Worm (Caenorhabditis elegans) whole organism, L2 larva: ENCODE data around the gene dpy-6.

Experiments
- ZK546.5 ChIP-seq: sonication (generic microtip); optimal IDR thresholded peaks from 2 replicates; lab custom pipeline; 2017; ENCODE audit warnings: missing biosample characterization, missing genetic modification characterization
- alr-1 ChIP-seq: fragments of 150-350 bp; optimal IDR thresholded peaks from 2 replicates; lab custom pipeline; 2014; ENCODE audit warnings: missing biosample characterization, missing genetic modification characterization
- crh-2 ChIP-seq: sonication (generic microtip); optimal IDR thresholded peaks from 2 replicates; lab custom pipeline; 2017; ENCODE audit warnings: missing biosample characterization, missing genetic modification characterization
- egl-27 ChIP-seq: sonication (generic microtip); optimal IDR thresholded peaks from 3 replicates; lab custom pipeline; 2017; ENCODE audit warnings: missing biosample characterization, missing genetic modification reagents, missing genetic modification characterization
- mdl-1 ChIP-seq, 2 experiments: fragments of 150-350 bp in 1 of 2; sonication (generic microtip) in 1 of 2; optimal IDR thresholded peaks; 2 replicates each; lab custom pipeline; 2017; ENCODE audit warnings: missing biosample characterization in 2 of 2, missing genetic modification characterization in 2 of 2
- skn-1 ChIP-seq: sonication (generic microtip); optimal IDR thresholded peaks from 2 replicates; lab custom pipeline; 2017; ENCODE audit warnings: missing biosample characterization, missing genetic modification characterization
- sma-3 ChIP-seq: sonication (generic microtip); optimal IDR thresholded peaks from 2 replicates; lab custom pipeline; 2016; ENCODE audit warnings: missing genetic modification reagents, missing genetic modification characterization, missing compliant biosample characterization
- zag-1 ChIP-seq: fragments of 150-350 bp; optimal IDR thresholded peaks from 2 replicates; lab custom pipeline; 2014; ENCODE audit warnings: missing biosample characterization, missing genetic modification characterization
- ztf-1 ChIP-seq: fragments of 200-800 bp; sonication (Bioruptor generic); conservative IDR thresholded peaks from 2 replicates; pipeline ENCODE4 v1.3.6; 2022; ENCODE audit warnings: missing genetic modification characterization, missing compliant biosample characterization

dpy-6 gene

DNA sequence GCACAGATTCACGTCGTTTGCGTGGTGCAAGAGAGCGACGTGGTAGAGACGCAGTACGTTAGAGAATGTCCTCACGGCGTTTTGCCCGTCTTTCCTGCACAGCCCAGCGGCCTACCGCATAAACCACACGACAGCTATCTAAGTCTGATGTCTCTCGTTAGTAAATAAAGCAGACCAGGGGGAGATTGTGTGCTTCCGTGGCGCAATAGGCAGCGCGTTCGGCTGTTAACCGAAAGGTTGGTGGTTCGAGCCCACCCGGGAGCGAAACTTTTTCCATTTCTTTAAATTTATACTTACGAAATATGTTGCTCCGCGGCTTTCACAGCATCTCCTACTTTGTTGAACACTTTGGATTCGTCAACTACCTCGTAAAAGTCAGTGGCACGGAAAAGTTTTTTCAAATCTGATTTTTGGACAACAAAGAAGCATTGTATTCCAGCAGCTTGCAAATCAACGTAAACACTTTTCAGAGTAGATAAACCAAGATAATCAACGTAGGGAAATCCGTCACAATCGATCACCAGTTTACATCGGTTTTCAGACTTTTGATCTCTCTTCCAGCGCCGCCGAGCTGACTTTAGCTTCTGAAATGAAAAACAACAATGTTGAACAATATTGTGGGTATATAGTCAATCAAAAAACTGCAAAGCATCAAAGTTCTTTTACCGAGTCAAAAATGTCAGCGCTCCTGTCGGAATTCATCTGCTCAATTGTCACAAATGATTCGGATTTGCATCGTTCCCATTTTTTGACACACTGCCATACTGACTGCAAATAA is 50.9 kb downstream of the dpy-6 start (continued):
- peak; percentile 92 for TF ChIP-seq crh-2 (tag; lab: Kevin White, UChicago)
- peak; percentile 64 to 83 for TF ChIP-seq mdl-1 (tag; optimal IDR thresholded peaks at IDR 0.05; lab: Kevin White, UChicago)
- peak; percentile 37 for TF ChIP-seq zag-1 (tag; lab: Kevin White, UChicago)
- TF ChIP-seq egl-27 = peak; percentile 83
- TF ChIP-seq ztf-1 (GFP tag; lab: Robert Waterston, UW) = no peak
- no peak for TF ChIP-seq alr-1 (tag; lab: Kevin White, UChicago)
- no peak for TF ChIP-seq ZK546.5
- no peak for TF ChIP-seq skn-1 (tag; lab: Kevin White, UChicago)
- TF ChIP-seq sma-3 (GFP tag; lab: Kevin White, UChicago) = peak; percentile 88
